Fruit fly (Drosophila melanogaster) whole organism, pupa: ENCODE measurements around the gene Lk.

Source experiments
- CG10348 ChIP-seq: fragments of 200-800 bp; sonication (Bioruptor generic); IDR thresholded peaks from 2 replicates; pipeline ENCODE4 v1.3.6; 2022; ENCODE audit warnings: missing biosample characterization, missing genetic modification characterization
- CG15710 ChIP-seq: fragments of 200-800 bp; sonication (Bioruptor generic); optimal IDR thresholded peaks from 2 replicates; lab custom pipeline; 2018; ENCODE audit warnings: missing biosample characterization, mild to moderate bottlenecking, missing genetic modification characterization, moderate library complexity
- CG32121 ChIP-seq: fragments of 200-800 bp; sonication (Bioruptor generic); IDR thresholded peaks from 2 replicates; pipeline ENCODE4 v1.3.6; 2022; ENCODE audit warnings: missing biosample characterization, missing genetic modification characterization
- EcR ChIP-seq: fragments of 200-800 bp; sonication (Bioruptor generic); optimal IDR thresholded peaks from 3 replicates; lab custom pipeline; 2019; ENCODE audit warnings: missing biosample characterization, missing genetic modification characterization, mild to moderate bottlenecking, moderate library complexity, missing genetic modification reagents
- Ets98B ChIP-seq: fragments of 200-800 bp; sonication (Bioruptor generic); IDR thresholded peaks from 2 replicates; pipeline ENCODE4 v1.3.6; 2022; ENCODE audit warnings: missing biosample characterization, missing genetic modification characterization
- Pif1B ChIP-seq: fragments of 200-800 bp; sonication (Bioruptor generic); optimal IDR thresholded peaks from 3 replicates; lab custom pipeline; 2016; ENCODE audit warnings: missing biosample characterization, missing genetic modification characterization
- gl ChIP-seq: fragments of 200-800 bp; sonication (Bioruptor generic); optimal IDR thresholded peaks from 2 replicates; lab custom pipeline; 2018; ENCODE audit warnings: missing biosample characterization, mild to moderate bottlenecking, missing genetic modification characterization

- TF ChIP-seq Pif1B (GFP tag; lab: Kevin White, UChicago) = no peak
- TF ChIP-seq CG32121 (GFP tag; lab: Robert Waterston, UW) = no peak
- TF ChIP-seq EcR = peak; percentile 0
- TF ChIP-seq CG15710 (tag; lab: Kevin White, UChicago) = no peak
- TF ChIP-seq gl = no peak
- TF ChIP-seq Ets98B = no peak
- TF ChIP-seq CG10348 (GFP tag; lab: Robert Waterston, UW) = no peak
Measured at dm6 chr3L:14546918-14547533, 13.5 kb downstream of the Lk start.
